Worm (Caenorhabditis elegans) whole organism, L1 larva: ENCODE data around the gene plc-3.

Experiments
- C04F5.9 ChIP-seq: sonication (generic microtip); optimal IDR thresholded peaks from 2 replicates; lab custom pipeline; 2016; ENCODE audit warnings: missing genetic modification characterization, missing compliant biosample characterization
- C16A3.4 ChIP-seq: fragments of 150-350 bp; optimal IDR thresholded peaks from 2 replicates; lab custom pipeline; 2014; ENCODE audit warnings: missing biosample characterization, missing genetic modification characterization
- Y116A8C.19 ChIP-seq: sonication (generic microtip); optimal IDR thresholded peaks from 2 replicates; lab custom pipeline; 2016; ENCODE audit warnings: missing compliant biosample characterization, missing genetic modification characterization, borderline replicate concordance
- aha-1 ChIP-seq: fragments of 150-350 bp; optimal IDR thresholded peaks from 2 replicates; lab custom pipeline; 2014; ENCODE audit warnings: missing biosample characterization, missing genetic modification characterization
- alr-1 ChIP-seq: fragments of 200-800 bp; sonication (Bioruptor generic); optimal IDR thresholded peaks from 2 replicates; lab custom pipeline; 2018; ENCODE audit warnings: borderline replicate concordance, mild to moderate bottlenecking, missing genetic modification characterization, missing compliant biosample characterization
- blmp-1 ChIP-seq: fragments of 150-350 bp; optimal IDR thresholded peaks from 2 replicates; lab custom pipeline; 2014; ENCODE audit warnings: missing biosample characterization, missing genetic modification characterization
- ceh-82 ChIP-seq, 3 experiments: fragments of 150-350 bp in 1 of 3; sonication (generic microtip) in 2 of 3; optimal IDR thresholded peaks; 2 replicates each; lab custom pipeline; 2014 to 2017; ENCODE audit warnings: missing biosample characterization in 3 of 3, missing genetic modification characterization in 3 of 3
- ces-1 ChIP-seq: fragments of 150-350 bp; optimal IDR thresholded peaks from 2 replicates; lab custom pipeline; 2014; ENCODE audit warnings: missing biosample characterization, missing genetic modification reagents, missing genetic modification characterization
- efl-1 ChIP-seq, 4 experiments: fragments of 150-350 bp; optimal IDR thresholded peaks in 3 of 4; peaks in 1 of 4; 1 replicate in 1 of 4; 2 replicates in 3 of 4; lab custom pipeline; 2014; ENCODE audit warnings: missing biosample characterization in 2 of 4, missing genetic modification characterization in 2 of 4, missing genetic modification reagents in 2 of 4
- efl-3 ChIP-seq: fragments of 200-800 bp; sonication (Bioruptor generic); optimal IDR thresholded peaks from 2 replicates; lab custom pipeline; 2018; ENCODE audit warnings: mild to moderate bottlenecking, missing genetic modification characterization, missing compliant biosample characterization
- egl-13 ChIP-seq: sonication (generic microtip); optimal IDR thresholded peaks from 2 replicates; lab custom pipeline; 2016; ENCODE audit warnings: missing genotype, missing genetic modification reagents, missing genetic modification characterization, missing compliant biosample characterization
- elt-3 ChIP-seq, 6 experiments: fragments of 150-350 bp in 1 of 6; sonication (generic microtip); optimal IDR thresholded peaks; 2 replicates each; lab custom pipeline; 2017 to 2018; ENCODE audit warnings: missing biosample characterization in 6 of 6, missing genetic modification characterization in 6 of 6, inconsistent platforms in 1 of 6
- ets-5 ChIP-seq: fragments of 200-800 bp; sonication (Bioruptor generic); IDR thresholded peaks from 2 replicates; pipeline ENCODE4 v1.3.6; 2022; ENCODE audit warnings: missing genetic modification characterization, missing compliant biosample characterization
- fkh-10 ChIP-seq: sonication (generic microtip); optimal IDR thresholded peaks from 2 replicates; lab custom pipeline; 2017; ENCODE audit warnings: missing biosample characterization, missing genetic modification reagents, missing genetic modification characterization
- fkh-8 ChIP-seq: sonication (generic microtip); optimal IDR thresholded peaks from 2 replicates; lab custom pipeline; 2016; ENCODE audit warnings: mild to moderate bottlenecking, missing genetic modification characterization, missing compliant biosample characterization
- hlh-17 ChIP-seq: fragments of 200-800 bp; sonication (Bioruptor generic); optimal IDR thresholded peaks from 2 replicates; lab custom pipeline; 2018; ENCODE audit warnings: missing genetic modification characterization, mild to moderate bottlenecking, missing compliant biosample characterization, moderate library complexity, borderline replicate concordance
- hpl-2 ChIP-seq: fragments of 150-350 bp; optimal IDR thresholded peaks from 2 replicates; lab custom pipeline; 2014; ENCODE audit warnings: missing biosample characterization, missing genetic modification reagents, missing genetic modification characterization
- lin-13 ChIP-seq: fragments of 150-350 bp; optimal IDR thresholded peaks from 2 replicates; lab custom pipeline; 2014; ENCODE audit warnings: missing biosample characterization, missing genetic modification reagents, missing genetic modification characterization
- lin-35 ChIP-seq, 2 experiments: fragments of 150-350 bp; optimal IDR thresholded peaks; 2 replicates each; lab custom pipeline; 2014; ENCODE audit warnings: missing biosample characterization in 2 of 2, missing genetic modification characterization in 2 of 2, missing genetic modification reagents in 2 of 2
- lin-39 ChIP-seq: fragments of 150-350 bp; optimal IDR thresholded peaks from 2 replicates; lab custom pipeline; 2014; ENCODE audit warnings: missing biosample characterization, missing genetic modification reagents, missing genetic modification characterization
- mdl-1 ChIP-seq, 2 experiments: fragments of 150-350 bp; optimal IDR thresholded peaks; 2 replicates each; lab custom pipeline; 2014 to 2017; ENCODE audit warnings: missing biosample characterization in 2 of 2, missing genetic modification characterization in 2 of 2, inconsistent platforms in 1 of 2
- mef-2 ChIP-seq: fragments of 150-350 bp; optimal IDR thresholded peaks from 2 replicates; lab custom pipeline; 2014; ENCODE audit warnings: missing biosample characterization, missing genetic modification characterization
- nhr-19 ChIP-seq: fragments of 200-800 bp; sonication (Bioruptor generic); conservative IDR thresholded peaks from 2 replicates; pipeline ENCODE4 v1.3.6; 2022; ENCODE audit warnings: missing genetic modification characterization, missing compliant biosample characterization
- nhr-237 ChIP-seq: fragments of 150-350 bp; optimal IDR thresholded peaks from 2 replicates; lab custom pipeline; 2014; ENCODE audit warnings: missing biosample characterization, missing genetic modification characterization
- nhr-47 ChIP-seq: sonication (generic microtip); optimal IDR thresholded peaks from 2 replicates; lab custom pipeline; 2016; ENCODE audit warnings: mild to moderate bottlenecking, missing genetic modification characterization, moderate library complexity, missing compliant biosample characterization
- nhr-71 ChIP-seq: sonication (generic microtip); optimal IDR thresholded peaks from 2 replicates; lab custom pipeline; 2016; ENCODE audit warnings: mild to moderate bottlenecking, missing genetic modification characterization, moderate library complexity, missing compliant biosample characterization
- nhr-85 ChIP-seq: sonication (generic microtip); peaks from one replicate; lab custom pipeline; 2016; ENCODE audit warnings: missing genetic modification characterization, inconsistent platforms, missing compliant biosample characterization
- pag-3 ChIP-seq: sonication (generic microtip); optimal IDR thresholded peaks from 2 replicates; lab custom pipeline; 2017; ENCODE audit warnings: missing genetic modification characterization, mild to moderate bottlenecking, missing compliant biosample characterization, antibody characterized with exemption, borderline replicate concordance; ENCODE audit not compliant: insufficient read depth
- rnt-1 ChIP-seq: sonication (generic microtip); optimal IDR thresholded peaks from 2 replicates; lab custom pipeline; 2016; ENCODE audit warnings: mild to moderate bottlenecking, missing genetic modification characterization, moderate library complexity, missing compliant biosample characterization
- snpc-4 ChIP-seq: fragments of 150-350 bp; optimal IDR thresholded peaks from 2 replicates; lab custom pipeline; 2014; ENCODE audit warnings: missing biosample characterization, missing genetic modification characterization
- sox-4 ChIP-seq: sonication (generic microtip); optimal IDR thresholded peaks from 2 replicates; lab custom pipeline; 2016; ENCODE audit warnings: missing genetic modification characterization, missing compliant biosample characterization
- swsn-7 ChIP-seq: sonication (generic microtip); optimal IDR thresholded peaks from 2 replicates; lab custom pipeline; 2016; ENCODE audit warnings: missing genetic modification characterization, missing compliant biosample characterization
- unc-30 ChIP-seq: sonication (generic microtip); optimal IDR thresholded peaks from 2 replicates; lab custom pipeline; 2017; ENCODE audit warnings: missing biosample characterization, missing genetic modification characterization
- zag-1 ChIP-seq: fragments of 150-350 bp; optimal IDR thresholded peaks from 2 replicates; lab custom pipeline; 2014; ENCODE audit warnings: missing biosample characterization, missing genetic modification characterization
- zip-4 ChIP-seq: fragments of 200-800 bp; sonication (Bioruptor generic); optimal IDR thresholded peaks from 2 replicates; lab custom pipeline; 2018; ENCODE audit warnings: mild to moderate bottlenecking, missing genetic modification characterization, moderate library complexity, missing compliant biosample characterization

The plc-3 gene

DNA sequence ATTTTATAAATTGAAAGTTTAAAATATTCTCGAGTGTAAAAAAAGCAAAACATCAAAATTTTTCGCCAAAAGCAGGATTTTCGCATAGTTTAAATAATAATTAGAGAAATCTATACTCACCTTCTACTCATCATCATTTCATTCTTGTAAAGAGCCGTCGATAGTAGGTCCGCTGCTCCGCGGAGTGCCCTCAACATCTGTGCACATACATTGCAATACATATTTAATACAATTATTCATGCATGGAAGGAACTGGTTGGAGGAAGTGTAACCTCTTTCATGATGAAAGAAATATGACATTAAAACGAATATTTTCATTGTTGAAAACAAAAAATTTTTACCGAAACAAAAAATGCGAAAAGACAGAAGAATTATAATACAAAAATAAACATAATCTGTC, 19.6 kb downstream of the plc-3 start, which contains the start of gene mrps-14:
Gene mrps-14, minus strand, starts transcription at position 197 of the 400 bp plus-strand sequence.
- TF ChIP-seq alr-1, result no peak
- TF ChIP-seq snpc-4 (tag; lab: Kevin White, UChicago), result no peak
- no peak for TF ChIP-seq ets-5 (GFP tag; lab: Robert Waterston, UW)
- TF ChIP-seq lin-35 (GFP tag; optimal IDR thresholded peaks at IDR 0.05; lab: Kevin White, UChicago), result no peak
- no peak for TF ChIP-seq nhr-19 (GFP tag; lab: Robert Waterston, UW)
- no peak for TF ChIP-seq hpl-2
- no peak for TF ChIP-seq blmp-1 (tag; lab: Kevin White, UChicago)
- no peak for TF ChIP-seq C16A3.4 (tag; lab: Kevin White, UChicago)
- no peak for TF ChIP-seq fkh-10 (GFP tag; lab: Kevin White, UChicago)
- TF ChIP-seq lin-39 (tag; lab: Kevin White, UChicago), result no peak
- no peak for TF ChIP-seq pag-3 (tag; lab: Kevin White, UChicago)
- TF ChIP-seq aha-1 (tag; lab: Kevin White, UChicago), result no peak
- no peak for TF ChIP-seq C04F5.9
- TF ChIP-seq sox-4 (tag; lab: Kevin White, UChicago), result no peak
- TF ChIP-seq lin-13 (GFP tag; lab: Kevin White, UChicago), result no peak
- TF ChIP-seq zip-4, result no peak
- no peak for TF ChIP-seq rnt-1 (tag; lab: Kevin White, UChicago)
- TF ChIP-seq mef-2 (tag; lab: Kevin White, UChicago), result no peak
- no peak for TF ChIP-seq hlh-17 (GFP tag; lab: Kevin White, UChicago)
- TF ChIP-seq Y116A8C.19 (tag; lab: Kevin White, UChicago), result no peak

DNA sequence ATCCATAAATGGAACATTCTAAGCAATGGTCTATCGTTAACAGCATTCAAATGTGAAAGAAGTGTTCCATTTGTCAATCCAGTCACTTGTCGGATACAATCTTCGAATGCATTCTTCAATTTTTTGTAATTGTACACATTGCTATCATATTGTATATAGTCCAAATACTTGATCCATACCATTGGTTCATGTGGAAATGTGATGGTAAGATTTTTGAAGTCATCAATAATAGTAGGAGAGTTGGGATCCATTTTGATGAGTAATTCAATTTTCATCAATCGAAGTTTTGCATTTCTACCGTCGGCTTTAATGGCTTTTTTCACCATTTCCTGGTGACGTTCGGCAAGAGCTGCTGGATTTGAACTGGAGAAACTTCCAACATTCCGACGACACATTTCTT, 22.9 kb downstream of the plc-3 start:
- TF ChIP-seq mdl-1 (tag; optimal IDR thresholded peaks at IDR 0.05; lab: Kevin White, UChicago) (no peak), nhr-71 (tag; lab: Kevin White, UChicago) (no peak), efl-3 (GFP tag; lab: Kevin White, UChicago) (no peak), fkh-8 (no peak), hlh-17 (GFP tag; lab: Kevin White, UChicago) (no peak), nhr-47 (tag; lab: Kevin White, UChicago) (no peak), swsn-7 (tag; lab: Kevin White, UChicago) (no peak), nhr-237 (tag; lab: Kevin White, UChicago) (no peak), egl-13 (tag; lab: Kevin White, UChicago) (no peak), zag-1 (tag; lab: Kevin White, UChicago) (no peak)
- TF ChIP-seq, all 84 proteins: peak for 0

DNA sequence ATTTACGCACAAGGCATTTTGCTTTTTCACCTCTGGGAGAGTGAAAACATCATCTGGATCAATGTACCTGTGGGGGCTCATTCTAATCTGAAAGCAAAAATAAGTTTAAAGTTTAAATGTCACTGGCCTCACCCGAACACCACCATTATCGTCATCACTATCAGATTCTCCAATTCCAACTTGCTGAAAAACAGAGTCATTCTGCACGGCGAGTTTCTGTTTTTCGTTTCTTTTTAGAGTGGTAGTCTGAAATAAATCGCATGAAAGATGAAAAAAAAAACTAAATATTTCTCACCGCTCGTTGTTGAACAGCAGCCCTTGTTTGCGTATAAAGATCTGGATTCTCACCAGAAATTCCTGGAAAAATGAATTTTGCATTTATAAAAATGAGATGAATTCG, 24.5 kb downstream of the plc-3 start:
- TF ChIP-seq snpc-4 (tag; lab: Kevin White, UChicago) (no peak), elt-3 (tag; optimal IDR thresholded peaks at IDR 0.05; lab: Kevin White, UChicago) (no peak), nhr-85 (tag; lab: Kevin White, UChicago) (no peak), ceh-82 (tag; optimal IDR thresholded peaks at IDR 0.05; lab: Kevin White, UChicago) (no peak), unc-30 (tag; lab: Kevin White, UChicago) (no peak), swsn-7 (tag; lab: Kevin White, UChicago) (no peak), ces-1 (GFP tag; lab: Kevin White, UChicago) (no peak), efl-1 (optimal IDR thresholded peaks at IDR 0.05; lab: Kevin White, UChicago) (no peak), efl-1 (GFP tag; optimal IDR thresholded peaks at IDR 0.05 in 1 of 2; lab: Kevin White, UChicago) (peak in 1 of 2 experiments; percentile 30)
